Worm (Caenorhabditis elegans): ENCODE measurements around the gene srz-82.

The srz-82 gene

DNA sequence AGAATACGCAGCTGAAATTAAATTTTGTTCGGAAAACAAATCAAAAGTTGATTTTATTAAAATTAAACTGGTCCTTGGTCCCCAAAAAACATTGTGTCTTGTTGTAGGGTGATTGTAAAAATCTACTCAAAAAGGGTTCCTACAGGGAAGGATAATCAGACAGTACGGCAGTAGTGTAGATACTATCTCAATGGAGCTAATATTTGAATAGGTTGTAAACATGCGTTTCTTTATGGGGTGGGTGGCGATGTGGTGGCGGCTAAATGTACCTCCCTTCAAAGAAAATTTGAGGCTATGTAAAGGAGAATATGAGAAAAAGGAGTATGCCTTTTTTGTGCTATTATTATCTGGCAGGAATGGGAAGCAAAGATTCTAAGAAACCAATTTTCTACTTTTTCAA lies 30.2 kb upstream of the srz-82 start:
- TF ChIP-seq somi-1 (GFP tag; optimal IDR thresholded peaks at IDR 0.05) = no peak
- no peak for TF ChIP-seq nfya-1 (tag; optimal IDR thresholded peaks at IDR 0.05; ENCODE audit: borderline replicate concordance, insufficient read depth)
- TF ChIP-seq hrde-1 (tag; optimal IDR thresholded peaks at IDR 0.05; ENCODE audit: borderline replicate concordance) = no peak
- no peak for TF ChIP-seq lsy-27 (tag; optimal IDR thresholded peaks at IDR 0.05; ENCODE audit: borderline replicate concordance, insufficient read depth)
- TF ChIP-seq akir-1 (GFP tag; optimal IDR thresholded peaks at IDR 0.05) = no peak

DNA sequence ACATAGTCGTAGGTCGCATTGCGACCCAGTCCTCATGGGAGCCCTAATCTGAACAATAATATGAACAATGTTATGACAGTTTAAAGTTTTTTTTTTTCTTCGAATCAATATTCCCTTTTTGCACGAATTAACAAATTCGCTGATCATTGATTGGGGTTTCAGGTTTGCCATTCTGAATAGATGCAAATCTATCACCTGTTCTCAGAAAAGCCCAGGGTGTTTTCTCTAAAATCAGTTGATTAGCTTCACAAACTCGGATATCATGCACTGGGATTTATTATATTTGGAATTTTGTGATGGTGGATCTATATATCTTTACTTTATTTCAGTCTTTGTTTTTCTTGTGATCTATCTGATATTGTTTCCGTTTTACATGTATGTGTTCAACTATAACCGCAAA lies 29.3 kb upstream of the srz-82 start, which contains the start of gene srz-23:
Gene srz-23, plus strand, starts transcription at position 263 of the 400 bp plus-strand sequence.
- no peak for TF ChIP-seq madf-8 (GFP tag; conservative IDR thresholded peaks at IDR 0.05)
- TF ChIP-seq cebp-1 (GFP tag; IDR thresholded peaks at IDR 0.05) = no peak
- no peak for TF ChIP-seq cebp-1 (tag; optimal IDR thresholded peaks at IDR 0.05)
- TF ChIP-seq nfya-1 (tag; optimal IDR thresholded peaks at IDR 0.05; ENCODE audit: borderline replicate concordance, insufficient read depth) = no peak
- TF ChIP-seq lag-1 (GFP tag; IDR thresholded peaks at IDR 0.05) = no peak
- TF ChIP-seq hlh-26 (GFP tag; conservative IDR thresholded peaks at IDR 0.05) = no peak

DNA sequence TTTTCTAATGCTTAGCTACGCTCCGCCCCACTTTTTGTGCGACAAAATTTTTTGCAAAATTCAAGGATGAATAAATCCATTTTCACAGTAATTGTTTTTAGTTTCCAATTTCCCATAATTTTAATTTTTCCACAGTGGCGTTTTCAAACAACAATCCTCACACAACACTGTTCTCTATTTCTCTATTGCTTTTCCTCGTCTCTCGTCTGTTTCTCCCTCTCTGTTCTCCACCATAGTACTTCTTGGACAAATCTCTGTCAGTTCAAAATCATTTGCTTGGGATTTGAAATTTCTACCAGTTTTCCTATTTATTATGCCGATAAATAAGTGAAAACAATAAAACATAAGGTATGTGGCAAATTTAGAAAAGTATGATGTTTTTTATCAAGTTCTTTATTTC lies 19.4 kb upstream of the srz-82 start, which contains the start of gene F58E2.4:
Gene F58E2.4, plus strand, starts transcription at position 134 of the 400 bp plus-strand sequence.
- TF ChIP-seq pha-4 (tag; optimal IDR thresholded peaks at IDR 0.05) (no peak), F23B12.7 (tag; optimal IDR thresholded peaks at IDR 0.05; ENCODE audit: insufficient read depth) (no peak), hmg-1.2 (GFP tag; IDR thresholded peaks at IDR 0.05) (peak; percentile 67; the same call in 1 of the 2 replicates), ztf-6 (GFP tag; IDR thresholded peaks at IDR 0.05) (no peak)

DNA sequence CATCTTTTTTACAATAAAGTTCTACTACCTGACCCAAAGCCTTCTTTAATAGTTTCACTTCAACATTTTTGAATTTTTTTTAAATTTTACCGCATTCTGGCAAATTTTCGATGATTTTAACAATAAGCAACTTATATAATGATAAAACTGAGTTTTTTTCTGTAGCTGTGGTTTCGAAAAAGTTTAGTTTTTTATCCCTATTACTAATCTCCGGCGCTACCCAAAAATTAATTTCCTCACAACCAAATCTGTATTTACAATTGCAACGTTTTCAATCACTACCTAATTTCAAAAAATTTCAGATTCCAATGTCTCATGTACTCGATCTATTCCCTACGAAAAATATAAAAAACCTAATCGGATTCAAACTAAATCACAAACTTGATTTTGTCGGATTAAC lies 15.6 kb upstream of the srz-82 start, which contains the start of gene F58E2.3:
Gene F58E2.3, plus strand, starts transcription at position 301 of the 400 bp plus-strand sequence.
- TF ChIP-seq sdz-38 (tag; optimal IDR thresholded peaks at IDR 0.05) (no peak), let-607 (tag; optimal IDR thresholded peaks at IDR 0.05) (no peak), ceh-27 (GFP tag; optimal IDR thresholded peaks at IDR 0.05) (no peak), egrh-3 (GFP tag; IDR thresholded peaks at IDR 0.05) (no peak), nhr-90 (tag; optimal IDR thresholded peaks at IDR 0.05) (no peak), snpc-4 (GFP tag; optimal IDR thresholded peaks at IDR 0.05) (no peak), snpc-4 (tag; optimal IDR thresholded peaks at IDR 0.05) (no peak), hmg-1.2 (GFP tag; IDR thresholded peaks at IDR 0.05) (no peak)

DNA sequence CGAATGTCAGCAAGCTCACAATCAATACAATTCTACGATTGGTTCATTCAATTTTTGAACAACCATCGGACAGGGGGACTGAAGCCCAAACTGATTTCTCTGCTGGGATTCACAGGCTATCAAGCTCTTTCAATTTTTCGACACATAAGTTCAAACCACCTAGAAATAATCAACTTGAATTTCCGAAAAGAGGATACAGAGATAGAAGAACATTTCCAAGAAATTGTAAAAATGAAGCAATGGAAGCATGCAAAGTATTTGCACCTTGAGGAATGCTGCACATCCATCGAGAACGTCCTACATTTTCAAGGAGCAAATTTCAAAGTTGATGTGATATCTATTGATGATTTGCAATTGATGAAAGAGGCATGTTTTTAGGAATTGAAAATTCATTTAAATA lies 14.9 kb upstream of the srz-82 start:
- TF ChIP-seq ztf-22 (GFP tag; optimal IDR thresholded peaks at IDR 0.05) (no peak), snpc-3.4 (tag; optimal IDR thresholded peaks at IDR 0.05) (no peak), bed-1 (GFP tag; IDR thresholded peaks at IDR 0.05) (no peak), F49E8.2 (tag; optimal IDR thresholded peaks at IDR 0.05; ENCODE audit: insufficient read depth) (no peak), bed-2 (GFP tag; IDR thresholded peaks at IDR 0.05) (no peak), B0035.1 (tag; optimal IDR thresholded peaks at IDR 0.05) (no peak), ceh-27 (GFP tag; optimal IDR thresholded peaks at IDR 0.05) (no peak), nfya-1 (tag; optimal IDR thresholded peaks at IDR 0.05; ENCODE audit: borderline replicate concordance, insufficient read depth) (no peak), dpl-1 (GFP tag; optimal IDR thresholded peaks at IDR 0.05) (no peak), lin-26 (GFP tag; IDR thresholded peaks at IDR 0.05) (no peak), madf-10 (tag; optimal IDR thresholded peaks at IDR 0.05) (no peak), F10E7.11 (tag; optimal IDR thresholded peaks at IDR 0.05) (no peak), ztf-25 (GFP tag; IDR thresholded peaks at IDR 0.05) (no peak)

Data from whole organism, young adult.